Worm (Caenorhabditis elegans): ENCODE measurements around the gene C39E9.7.

The C39E9.7 gene

DNA sequence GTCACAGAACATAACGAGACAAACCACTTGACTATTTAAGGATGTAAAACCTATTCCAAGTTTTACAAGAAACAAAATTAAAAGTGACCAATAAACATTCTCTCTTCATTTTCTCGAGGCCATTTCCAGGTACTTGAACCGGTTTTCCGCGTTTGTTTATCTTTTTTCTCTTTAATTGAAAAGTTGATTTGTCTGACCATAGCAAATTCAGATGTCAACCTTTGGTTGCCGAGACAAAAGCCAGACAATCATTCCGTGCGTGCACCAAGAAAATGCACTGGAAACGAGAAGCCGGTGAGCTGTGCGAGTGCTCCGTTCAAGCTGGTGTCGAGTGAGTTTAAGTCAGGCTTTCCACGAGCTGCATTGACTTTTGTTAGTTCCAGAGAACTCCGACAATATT, 5.6 kb upstream of the C39E9.7 start:
- TF ChIP-seq unc-86 (tag; optimal IDR thresholded peaks at IDR 0.05) (no peak), nfya-1 (tag; optimal IDR thresholded peaks at IDR 0.05) (no peak), zip-5 (tag; optimal IDR thresholded peaks at IDR 0.05) (no peak), ceh-45 (GFP tag; IDR thresholded peaks at IDR 0.05) (no peak), syd-9 (tag; optimal IDR thresholded peaks at IDR 0.05) (no peak), rnt-1 (tag; optimal IDR thresholded peaks at IDR 0.05) (no peak)

DNA sequence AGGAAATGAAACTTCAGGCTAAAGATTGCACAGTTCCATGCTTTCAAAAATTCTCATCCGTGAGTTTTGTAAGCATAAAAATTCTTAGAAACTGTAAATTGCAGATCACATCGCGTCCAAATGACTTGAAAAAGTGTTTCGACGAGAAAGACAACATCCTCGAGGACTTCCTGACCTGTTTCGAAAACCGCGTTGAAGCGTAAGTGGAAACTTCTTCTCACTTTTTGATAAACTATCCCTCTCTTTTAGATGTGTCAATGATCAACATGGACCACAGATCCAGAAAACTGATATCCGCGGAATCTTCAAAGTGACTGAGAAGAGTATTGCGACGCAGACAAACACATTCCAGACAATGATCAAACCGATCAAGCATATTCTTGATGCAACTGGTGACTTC, 4.3 kb upstream of the C39E9.7 start:
- TF ChIP-seq tbx-7 (tag; optimal IDR thresholded peaks at IDR 0.05): no peak
- no peak for TF ChIP-seq sox-2 (GFP tag; IDR thresholded peaks at IDR 0.05)
- TF ChIP-seq fax-1 (tag; optimal IDR thresholded peaks at IDR 0.05): no peak
- TF ChIP-seq pag-3 (tag; optimal IDR thresholded peaks at IDR 0.05; ENCODE audit: borderline replicate concordance): no peak
- TF ChIP-seq zip-5 (tag; optimal IDR thresholded peaks at IDR 0.05): no peak
- TF ChIP-seq unc-86 (tag; optimal IDR thresholded peaks at IDR 0.05): no peak
- no peak for TF ChIP-seq C08G9.2 (tag; optimal IDR thresholded peaks at IDR 0.05)
- TF ChIP-seq nhr-11 (tag; optimal IDR thresholded peaks at IDR 0.05): no peak
- TF ChIP-seq dve-1 (tag; optimal IDR thresholded peaks at IDR 0.05): no peak
- TF ChIP-seq madf-2 (tag; optimal IDR thresholded peaks at IDR 0.05): no peak
- no peak for TF ChIP-seq ceh-18 (tag; optimal IDR thresholded peaks at IDR 0.05)
- TF ChIP-seq pqm-1 (tag; optimal IDR thresholded peaks at IDR 0.05): no peak
- no peak for TF ChIP-seq ets-4 (tag; optimal IDR thresholded peaks at IDR 0.05)

DNA sequence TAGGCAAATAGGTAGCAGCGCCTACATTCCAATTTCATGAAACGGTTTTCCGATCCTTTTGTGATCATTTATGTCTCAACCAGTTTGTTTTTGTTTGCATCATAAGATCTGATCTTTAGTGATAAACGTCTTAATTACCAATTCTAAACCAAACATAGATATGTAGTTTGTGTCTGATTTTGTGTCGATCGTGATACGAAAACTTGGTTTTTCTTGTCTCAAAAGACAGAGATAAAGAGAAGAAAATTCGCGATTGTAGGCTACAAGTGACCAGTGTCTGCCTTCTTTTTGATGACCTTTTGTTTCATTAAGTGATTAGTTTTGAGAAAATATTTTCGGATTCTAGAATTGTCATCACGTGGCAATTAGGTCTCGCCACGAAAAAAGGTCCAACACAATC, 3.7 kb upstream of the C39E9.7 start:
- no peak for TF ChIP-seq unc-55 (GFP tag; optimal IDR thresholded peaks at IDR 0.05)
- no peak for TF ChIP-seq mec-3 (tag; optimal IDR thresholded peaks at IDR 0.05; ENCODE audit: borderline replicate concordance)
- TF ChIP-seq pag-3 (tag; optimal IDR thresholded peaks at IDR 0.05; ENCODE audit: borderline replicate concordance): no peak
- TF ChIP-seq ceh-2 (tag; optimal IDR thresholded peaks at IDR 0.05): no peak
- no peak for TF ChIP-seq syd-9 (tag; optimal IDR thresholded peaks at IDR 0.05)
- no peak for TF ChIP-seq ceh-45 (GFP tag; IDR thresholded peaks at IDR 0.05)
- no peak for TF ChIP-seq ref-2 (tag; optimal IDR thresholded peaks at IDR 0.05)
- no peak for TF ChIP-seq C08G9.2 (tag; optimal IDR thresholded peaks at IDR 0.05)
- no peak for TF ChIP-seq gmeb-2 (tag; optimal IDR thresholded peaks at IDR 0.05)
- TF ChIP-seq pax-1 (tag; optimal IDR thresholded peaks at IDR 0.05): no peak
- no peak for TF ChIP-seq ceh-18 (tag; optimal IDR thresholded peaks at IDR 0.05)
- TF ChIP-seq eyg-1 (tag; optimal IDR thresholded peaks at IDR 0.05): no peak
- TF ChIP-seq ttx-3 (tag; optimal IDR thresholded peaks at IDR 0.05): no peak
- no peak for TF ChIP-seq lin-11 (tag; optimal IDR thresholded peaks at IDR 0.05)

DNA sequence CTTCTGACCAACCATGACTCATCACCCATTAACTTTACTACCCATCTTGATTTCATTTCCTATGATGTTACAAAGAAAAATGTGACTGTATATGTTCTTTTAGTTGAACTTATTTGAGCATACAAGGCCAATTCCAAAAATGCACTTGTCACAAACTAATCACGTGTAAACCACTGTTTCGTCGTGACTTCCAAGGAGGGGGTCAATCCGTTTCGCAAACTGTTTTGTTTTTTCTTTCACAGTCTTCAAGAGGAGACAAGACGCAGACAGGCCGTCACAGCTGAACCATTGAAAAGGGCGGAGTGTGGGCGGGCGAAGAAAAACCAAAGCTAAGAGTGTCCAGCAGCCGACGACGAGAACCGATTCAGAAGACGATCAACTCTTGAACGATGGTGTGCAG, 2.6 kb upstream of the C39E9.7 start, which contains the start of gene C39E9.8:
Gene C39E9.8 (plus strand): TSS at position 328 of the 400 bp plus-strand sequence.
- TF ChIP-seq sox-4 (tag; optimal IDR thresholded peaks at IDR 0.05): no peak
- TF ChIP-seq nhr-11 (tag; optimal IDR thresholded peaks at IDR 0.05): no peak
- TF ChIP-seq pha-2 (tag; optimal IDR thresholded peaks at IDR 0.05): no peak
- no peak for TF ChIP-seq C08G9.2 (tag; optimal IDR thresholded peaks at IDR 0.05)
- TF ChIP-seq hlh-30 (tag; optimal IDR thresholded peaks at IDR 0.05; ENCODE audit: insufficient read depth): no peak
- TF ChIP-seq sdc-2 (tag; optimal IDR thresholded peaks at IDR 0.05): no peak
- no peak for TF ChIP-seq ceh-6 (GFP tag; optimal IDR thresholded peaks at IDR 0.05)
- TF ChIP-seq pha-4 (tag; optimal IDR thresholded peaks at IDR 0.05): no peak
- no peak for TF ChIP-seq elt-2 (tag; optimal IDR thresholded peaks at IDR 0.05)
- TF ChIP-seq C38D4.7 (GFP tag; optimal IDR thresholded peaks at IDR 0.05): no peak
- TF ChIP-seq ama-1 (optimal IDR thresholded peaks at IDR 0.05): no peak
- no peak for TF ChIP-seq zip-5 (tag; optimal IDR thresholded peaks at IDR 0.05)
- no peak for TF ChIP-seq madf-2 (tag; optimal IDR thresholded peaks at IDR 0.05)
- TF ChIP-seq eyg-1 (tag; optimal IDR thresholded peaks at IDR 0.05): no peak
- TF ChIP-seq tbx-2 (tag; optimal IDR thresholded peaks at IDR 0.05): no peak
- TF ChIP-seq pax-1 (tag; optimal IDR thresholded peaks at IDR 0.05): no peak

Data from whole organism, late embryonic.